Fruit fly (Drosophila melanogaster) whole organism, embryonic: ENCODE results near the gene CG2747.

Source experiments
- Abd-B ChIP-seq: fragments of 200-800 bp; sonication (Bioruptor generic); optimal IDR thresholded peaks from 2 replicates; lab custom pipeline; 2018; ENCODE audit warnings: missing biosample characterization, mild to moderate bottlenecking, missing genetic modification characterization, moderate library complexity
- Atf3 ChIP-seq: fragments of 200-800 bp; sonication (Bioruptor generic); optimal IDR thresholded peaks from 3 replicates; lab custom pipeline; 2016; ENCODE audit warnings: missing biosample characterization, missing genetic modification characterization
- CG10321 ChIP-seq: fragments of 200-800 bp; sonication (Bioruptor generic); IDR thresholded peaks from 2 replicates; pipeline ENCODE4 v1.3.6; 2022; ENCODE audit warnings: missing biosample characterization, missing genetic modification characterization
- CG10366 ChIP-seq: fragments of 200-800 bp; sonication (Bioruptor generic); IDR thresholded peaks from 2 replicates; pipeline ENCODE4 v1.3.6; 2022; ENCODE audit warnings: missing biosample characterization, missing genetic modification characterization
- CG10654 ChIP-seq: fragments of 200-800 bp; sonication (Bioruptor generic); optimal IDR thresholded peaks from 2 replicates; lab custom pipeline; 2016; ENCODE audit warnings: missing biosample characterization, missing genetic modification characterization
- CG12236 ChIP-seq: fragments of 200-800 bp; sonication (Bioruptor generic); optimal IDR thresholded peaks from 2 replicates; lab custom pipeline; 2016; ENCODE audit warnings: missing biosample characterization, missing genetic modification characterization
- CG13287 ChIP-seq: fragments of 200-800 bp; sonication (Bioruptor generic); IDR thresholded peaks from 2 replicates; pipeline ENCODE4 v1.3.6; 2022; ENCODE audit warnings: missing biosample characterization, missing genetic modification characterization; ENCODE audit not compliant: partially characterized antibody
- CG13894 ChIP-seq: fragments of 200-800 bp; sonication (Bioruptor generic); optimal IDR thresholded peaks from 3 replicates; lab custom pipeline; 2018; ENCODE audit warnings: missing biosample characterization, mild to moderate bottlenecking, missing genetic modification characterization, moderate library complexity
- CG1602 ChIP-seq: fragments of 200-800 bp; sonication (Bioruptor generic); optimal IDR thresholded peaks from 3 replicates; lab custom pipeline; 2016; ENCODE audit warnings: missing biosample characterization, missing genetic modification characterization
- CG16813 ChIP-seq: fragments of 200-800 bp; sonication (Bioruptor generic); IDR thresholded peaks from 3 replicates; pipeline ENCODE4 v1.3.6; 2022; ENCODE audit warnings: missing biosample characterization, missing genetic modification characterization; ENCODE audit not compliant: partially characterized antibody
- CG1832 ChIP-seq: fragments of 200-800 bp; sonication (Bioruptor generic); optimal IDR thresholded peaks from 2 replicates; lab custom pipeline; 2017; ENCODE audit warnings: missing biosample characterization, mild to moderate bottlenecking, missing genetic modification characterization, inconsistent platforms
- CG30403 ChIP-seq: fragments of 200-800 bp; sonication (Bioruptor generic); optimal IDR thresholded peaks from 3 replicates; lab custom pipeline; 2016; ENCODE audit warnings: missing biosample characterization, missing genetic modification characterization
- CG31441 ChIP-seq: fragments of 200-800 bp; sonication (Bioruptor generic); IDR thresholded peaks from 2 replicates; pipeline ENCODE4 v1.3.6; 2022; ENCODE audit warnings: missing biosample characterization, missing genetic modification characterization
- CG3726 ChIP-seq: fragments of 200-800 bp; sonication (Bioruptor generic); IDR thresholded peaks from 3 replicates; pipeline ENCODE4, ENCODE4 v1.3.6; 2022; ENCODE audit warnings: missing biosample characterization, missing genetic modification characterization
- CG4282 ChIP-seq: fragments of 200-800 bp; sonication (Bioruptor generic); optimal IDR thresholded peaks from 2 replicates; lab custom pipeline; 2016; ENCODE audit warnings: missing biosample characterization, missing genetic modification characterization
- CG4360 ChIP-seq: fragments of 200-800 bp; sonication (Bioruptor generic); IDR thresholded peaks from 2 replicates; pipeline ENCODE4 v1.3.6; 2022; ENCODE audit warnings: missing biosample characterization, missing genetic modification characterization
- CG6254 ChIP-seq: fragments of 200-800 bp; sonication (Bioruptor generic); optimal IDR thresholded peaks from 3 replicates; lab custom pipeline; 2017; ENCODE audit warnings: mild to moderate bottlenecking, missing biosample characterization, missing genetic modification reagents, missing genetic modification characterization
- CG6683 ChIP-seq: fragments of 200-800 bp; sonication (Bioruptor generic); optimal IDR thresholded peaks from 2 replicates; lab custom pipeline; 2017; ENCODE audit warnings: missing biosample characterization, mild to moderate bottlenecking, missing genetic modification characterization, missing genetic modification reagents
- CG7271 ChIP-seq: fragments of 200-800 bp; sonication (Bioruptor generic); optimal IDR thresholded peaks from 2 replicates; lab custom pipeline; 2018; ENCODE audit warnings: missing biosample characterization, mild to moderate bottlenecking, missing genetic modification characterization, moderate library complexity
- CG8281 ChIP-seq: fragments of 200-800 bp; sonication (Bioruptor generic); optimal IDR thresholded peaks from 2 replicates; lab custom pipeline; 2018; ENCODE audit warnings: missing biosample characterization, mild to moderate bottlenecking, missing genetic modification characterization, moderate library complexity
- CG8388 ChIP-seq: fragments of 200-800 bp; sonication (Bioruptor generic); optimal IDR thresholded peaks from 2 replicates; lab custom pipeline; 2019; ENCODE audit warnings: missing biosample characterization, mild to moderate bottlenecking, missing genetic modification characterization, moderate library complexity
- CG8765 ChIP-seq: fragments of 200-800 bp; sonication (Bioruptor generic); IDR thresholded peaks from 2 replicates; pipeline ENCODE4 v1.3.6; 2022; ENCODE audit warnings: missing biosample characterization, missing genetic modification characterization
- Dad ChIP-seq: fragments of 200-800 bp; sonication (Bioruptor generic); optimal IDR thresholded peaks from 3 replicates; lab custom pipeline; 2016; ENCODE audit warnings: missing biosample characterization, missing genetic modification characterization
- Doc2 ChIP-seq: fragments of 200-800 bp; sonication (Bioruptor generic); IDR thresholded peaks from 2 replicates; pipeline ENCODE4 v1.3.6; 2022; ENCODE audit warnings: missing biosample characterization, missing genetic modification characterization
- Ets97D ChIP-seq: fragments of 200-800 bp; sonication (Bioruptor generic); optimal IDR thresholded peaks from 3 replicates; lab custom pipeline; 2016; ENCODE audit warnings: missing biosample characterization, missing genetic modification characterization
- HLH4C ChIP-seq: fragments of 200-800 bp; sonication (Bioruptor generic); IDR thresholded peaks from 3 replicates; pipeline ENCODE4 v1.3.6; 2022; ENCODE audit warnings: missing biosample characterization, missing genetic modification characterization; ENCODE audit not compliant: partially characterized antibody
- Hr39 ChIP-seq: fragments of >200 bp; optimal IDR thresholded peaks from 2 replicates; lab custom pipeline; 2017
- Hr78 ChIP-seq, 2 experiments: fragments of 200-800 bp in 1 of 2; fragments of >200 bp in 1 of 2; sonication (Bioruptor generic) in 1 of 2; optimal IDR thresholded peaks; 2 replicates each; lab custom pipeline; 2017 to 2019; ENCODE audit warnings: missing biosample characterization in 2 of 2, missing genetic modification characterization in 2 of 2, mild to moderate bottlenecking in 1 of 2, moderate library complexity in 1 of 2
- Med ChIP-seq: fragments of 200-800 bp; sonication (Bioruptor generic); peaks from one replicate; lab custom pipeline; 2016; ENCODE audit warnings: missing biosample characterization, missing genetic modification characterization, mild to moderate bottlenecking, inconsistent platforms, moderate library complexity
- Mes4 ChIP-seq: fragments of 200-800 bp; sonication (Bioruptor generic); optimal IDR thresholded peaks from 2 replicates; lab custom pipeline; 2016; ENCODE audit warnings: missing biosample characterization, missing genetic modification characterization
- Nf-YA ChIP-seq: fragments of 200-800 bp; sonication (Bioruptor generic); IDR thresholded peaks from 2 replicates; pipeline ENCODE4 v1.3.6; 2022; ENCODE audit warnings: missing biosample characterization, missing genetic modification characterization
- Ssrp ChIP-seq: fragments of 200-800 bp; sonication (Bioruptor generic); optimal IDR thresholded peaks from 2 replicates; lab custom pipeline; 2018; ENCODE audit warnings: missing biosample characterization, mild to moderate bottlenecking, missing genetic modification characterization, moderate library complexity
- amos ChIP-seq: fragments of 200-800 bp; sonication (Bioruptor generic); IDR thresholded peaks from 2 replicates; pipeline ENCODE4 v1.3.6; 2022; ENCODE audit warnings: missing biosample characterization, missing genetic modification characterization; ENCODE audit not compliant: partially characterized antibody
- ara ChIP-seq: fragments of 200-800 bp; sonication (Bioruptor generic); IDR thresholded peaks from 2 replicates; pipeline ENCODE4 v1.3.6; 2022; ENCODE audit warnings: missing biosample characterization, missing genetic modification characterization
- btn ChIP-seq: fragments of 200-800 bp; sonication (Bioruptor generic); optimal IDR thresholded peaks from 2 replicates; lab custom pipeline; 2016; ENCODE audit warnings: missing biosample characterization, missing genetic modification characterization
- cad ChIP-seq: fragments of >200 bp; optimal IDR thresholded peaks from 2 replicates; lab custom pipeline; 2017; ENCODE audit warnings: missing biosample characterization, missing genetic modification characterization
- cwo ChIP-seq: fragments of 200-800 bp; sonication (Bioruptor generic); optimal IDR thresholded peaks from 3 replicates; lab custom pipeline; 2017; ENCODE audit warnings: missing biosample characterization, missing genetic modification characterization, mild to moderate bottlenecking, moderate library complexity, missing genetic modification reagents
- disco-r ChIP-seq: fragments of 200-800 bp; sonication (Bioruptor generic); optimal IDR thresholded peaks from 2 replicates; lab custom pipeline; 2016; ENCODE audit warnings: missing biosample characterization, missing genetic modification characterization
- dpn ChIP-seq, 2 experiments: fragments of 200-800 bp; sonication (Bioruptor generic); optimal IDR thresholded peaks; 3 replicates each; lab custom pipeline; 2016; ENCODE audit warnings: missing biosample characterization in 2 of 2, missing genetic modification characterization in 2 of 2
- gcm ChIP-seq: fragments of 200-800 bp; sonication (Bioruptor generic); optimal IDR thresholded peaks from 2 replicates; lab custom pipeline; 2019; ENCODE audit warnings: missing biosample characterization, mild to moderate bottlenecking, missing genetic modification characterization, moderate library complexity
- gsb ChIP-seq: fragments of 200-800 bp; sonication (Bioruptor generic); IDR thresholded peaks from 2 replicates; pipeline ENCODE4 v1.3.6; 2022; ENCODE audit warnings: missing biosample characterization, missing genetic modification characterization
- hth ChIP-seq: fragments of >200 bp; optimal IDR thresholded peaks from 2 replicates; lab custom pipeline; 2017; ENCODE audit warnings: inconsistent platforms
- nau ChIP-seq: fragments of 200-800 bp; sonication (Bioruptor generic); optimal IDR thresholded peaks from 3 replicates; lab custom pipeline; 2017; ENCODE audit warnings: missing biosample characterization, mild to moderate bottlenecking, missing genetic modification characterization, missing genetic modification reagents
- org-1 ChIP-seq: fragments of 200-800 bp; sonication (Bioruptor generic); optimal IDR thresholded peaks from 2 replicates; lab custom pipeline; 2017; ENCODE audit warnings: missing biosample characterization, missing genetic modification characterization
- slbo ChIP-seq: fragments of 200-800 bp; sonication (Bioruptor generic); IDR thresholded peaks from 2 replicates; pipeline ENCODE4 v1.3.6; 2022; ENCODE audit warnings: missing biosample characterization, missing genetic modification characterization
- so ChIP-seq: fragments of 200-800 bp; sonication (Bioruptor generic); IDR thresholded peaks from 3 replicates; pipeline ENCODE4 v1.3.6; 2022; ENCODE audit warnings: missing biosample characterization, missing genetic modification characterization
- tin ChIP-seq: fragments of 200-800 bp; sonication (Bioruptor generic); optimal IDR thresholded peaks from 3 replicates; lab custom pipeline; 2016; ENCODE audit warnings: missing biosample characterization, missing genetic modification characterization
- tna ChIP-seq: fragments of 200-800 bp; sonication (Bioruptor generic); IDR thresholded peaks from 2 replicates; pipeline ENCODE4 v1.3.6; 2022; ENCODE audit warnings: missing biosample characterization, missing genetic modification characterization; ENCODE audit not compliant: partially characterized antibody
- ttk ChIP-seq: fragments of 200-800 bp; sonication (Bioruptor generic); IDR thresholded peaks from 2 replicates; pipeline ENCODE4 v2.1.2; 2022; ENCODE audit warnings: missing biosample characterization, missing genetic modification characterization
- wek ChIP-seq: fragments of 200-800 bp; sonication (Bioruptor generic); optimal IDR thresholded peaks from 3 replicates; lab custom pipeline; 2018; ENCODE audit warnings: missing biosample characterization, mild to moderate bottlenecking, missing genetic modification characterization, moderate library complexity
- zf30C ChIP-seq: fragments of 200-800 bp; sonication (Bioruptor generic); optimal IDR thresholded peaks from 3 replicates; lab custom pipeline; 2018; ENCODE audit warnings: missing biosample characterization, mild to moderate bottlenecking, missing genetic modification characterization

CG2747 gene

DNA sequence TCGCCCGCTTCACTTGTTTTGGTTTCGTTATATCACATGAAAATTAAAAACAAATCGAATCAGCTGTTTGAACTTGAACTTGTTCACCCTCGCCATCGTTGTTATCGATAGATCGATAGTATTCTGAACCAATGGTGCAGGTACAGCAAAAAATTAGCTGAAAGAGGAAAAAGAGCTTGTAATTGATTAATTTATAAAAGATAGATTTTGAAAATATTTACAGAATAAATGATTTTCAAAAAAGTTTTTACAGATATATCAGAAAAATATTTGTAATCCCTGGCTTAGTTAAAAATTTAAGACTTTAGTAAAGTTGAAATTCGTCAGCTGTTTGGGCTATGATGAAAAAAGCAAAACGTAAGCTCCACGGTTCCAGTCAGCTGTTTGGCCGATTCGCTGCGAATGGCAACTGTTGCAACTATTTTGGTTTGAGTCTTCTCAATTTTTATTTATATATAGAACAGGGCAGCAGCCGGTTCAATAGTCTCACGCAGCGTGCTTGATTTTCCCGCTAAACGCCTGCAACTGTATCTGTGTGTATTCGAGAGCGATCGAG lies 2.4 kb upstream of the CG2747 start, which contains the start of the genes CG11035 and unc-45 (continued):
- TF ChIP-seq org-1 (GFP tag; lab: Kevin White, UChicago) (no peak), slbo (GFP tag; lab: Robert Waterston, UW) (no peak; the same call in 1 of the 2 replicates), CG7271 (tag; lab: Kevin White, UChicago) (no peak), Mes4 (GFP tag; lab: Kevin White, UChicago) (no peak), dpn (GFP tag; optimal IDR thresholded peaks at IDR 0.05; lab: Kevin White, UChicago) (peak; percentile 17 to 50), CG13287 (GFP tag; lab: Robert Waterston, UW) (peak; percentile 83), amos (peak; percentile 77), CG31441 (GFP tag; lab: Robert Waterston, UW) (peak; percentile 60), CG8388 (GFP tag; lab: Kevin White, UChicago) (no peak), CG6683 (GFP tag; lab: Kevin White, UChicago) (no peak), CG3726 (GFP tag; lab: Robert Waterston, UW) (no peak), Hr39 (no peak), Hr78 (GFP tag; optimal IDR thresholded peaks at IDR 0.05; lab: Kevin White, UChicago) (peak in 1 of 2 experiments; percentile 86), Med (GFP tag; lab: Kevin White, UChicago) (peak; percentile 50), Dad (peak; percentile 42), disco-r (GFP tag; lab: Kevin White, UChicago) (no peak), Nf-YA (no peak), cad (GFP tag; lab: Kevin White, UChicago) (no peak), CG8765 (GFP tag; lab: Robert Waterston, UW) (no peak), ara (GFP tag; lab: Robert Waterston, UW) (no peak), CG12236 (GFP tag; lab: Kevin White, UChicago) (no peak), CG10654 (GFP tag; lab: Kevin White, UChicago) (peak; percentile 16), CG10321 (no peak), wek (GFP tag; lab: Kevin White, UChicago) (no peak), Ssrp (tag; lab: Kevin White, UChicago) (no peak), CG1602 (peak; percentile 10), gsb (GFP tag; lab: Robert Waterston, UW) (no peak), Ets97D (peak; percentile 29), hth (lab: Kevin White, UChicago) (no peak), btn (GFP tag; lab: Kevin White, UChicago) (no peak), zf30C (no peak), tin (GFP tag; lab: Kevin White, UChicago) (peak; percentile 31), CG8281 (tag; lab: Kevin White, UChicago) (no peak), CG1832 (GFP tag; lab: Kevin White, UChicago) (no peak), Abd-B (GFP tag; lab: Kevin White, UChicago) (peak; percentile 42), CG16813 (GFP tag; lab: Robert Waterston, UW) (peak; percentile 76), tna (no peak; the same call in 1 of the 2 replicates), so (GFP tag; lab: Robert Waterston, UW) (no peak), nau (no peak), HLH4C (peak; percentile 64), CG30403 (GFP tag; lab: Kevin White, UChicago) (peak; percentile 34), CG10366 (no peak), cwo (GFP tag; lab: Kevin White, UChicago) (no peak), CG4282 (GFP tag; lab: Kevin White, UChicago) (no peak), CG4360 (GFP tag; lab: Robert Waterston, UW) (no peak), CG13894 (tag; lab: Kevin White, UChicago) (no peak), CG6254 (GFP tag; lab: Kevin White, UChicago) (no peak), gcm (no peak), ttk (GFP tag; lab: Robert Waterston, UW) (no peak), Doc2 (GFP tag; lab: Robert Waterston, UW) (no peak), Atf3 (GFP tag; lab: Kevin White, UChicago) (no peak)
